Fruit fly (Drosophila melanogaster) whole organism: ENCODE data around the gene Prim1.

Source experiments
- CG8478 ChIP-seq: fragments of >200 bp; optimal IDR thresholded peaks from 2 replicates; lab custom pipeline; 2018; ENCODE audit warnings: inconsistent platforms
- Dll ChIP-seq: fragments of >200 bp; optimal IDR thresholded peaks from 2 replicates; lab custom pipeline; 2017
- EcR ChIP-seq, 2 experiments: fragments of >200 bp; optimal IDR thresholded peaks; 2 replicates each; lab custom pipeline; 2017; ENCODE audit warnings: missing biosample characterization in 2 of 2, missing genetic modification characterization in 2 of 2, missing genetic modification reagents in 2 of 2
- pan ChIP-seq: fragments of >200 bp; optimal IDR thresholded peaks from 2 replicates; lab custom pipeline; 2017
- psq ChIP-seq: fragments of >200 bp; optimal IDR thresholded peaks from 2 replicates; lab custom pipeline; 2017
- usp ChIP-seq: fragments of >200 bp; optimal IDR thresholded peaks from 2 replicates; lab custom pipeline; 2017; ENCODE audit warnings: missing biosample characterization, missing genetic modification characterization, mixed read lengths

Prim1 gene

DNA sequence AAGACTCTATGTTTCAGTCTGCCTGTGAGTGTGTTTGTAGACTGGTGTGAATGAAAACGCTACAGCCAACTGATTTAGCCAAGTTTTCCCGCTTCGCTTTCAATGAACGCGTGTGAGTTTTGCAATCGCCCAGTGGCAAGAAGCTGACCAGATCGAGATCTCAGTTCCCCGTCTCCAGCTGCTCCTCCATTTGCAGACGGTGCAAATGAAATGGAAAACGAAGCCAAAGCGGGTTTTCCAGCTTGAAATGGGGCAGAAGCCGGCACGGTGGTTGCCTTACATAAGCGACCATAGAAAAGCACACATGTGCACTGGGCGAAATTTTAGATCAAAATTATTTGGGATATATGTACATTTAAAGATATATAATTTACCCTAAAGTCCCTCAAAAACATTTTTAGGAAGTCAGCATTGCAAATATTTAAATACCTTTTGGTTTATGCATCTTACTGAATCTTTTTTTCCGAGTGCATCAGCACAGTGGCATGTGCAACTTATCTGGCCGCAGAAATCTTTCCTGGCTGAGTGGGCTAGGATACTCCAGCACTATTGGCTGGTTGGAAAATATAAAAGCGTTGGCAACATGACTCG is 21.1 kb upstream of the Prim1 start, which contains the start of gene CG43059:
Gene CG43059 (minus strand): TSS at position 51 of the 591 bp plus-strand sequence.
- TF ChIP-seq Dll (lab: Kevin White, UChicago): no peak
- TF ChIP-seq pan (lab: Kevin White, UChicago): no peak
- TF ChIP-seq usp: no peak
- TF ChIP-seq CG8478 (lab: Kevin White, UChicago): no peak
- TF ChIP-seq EcR (GFP tag; optimal IDR thresholded peaks at IDR 0.05; lab: Kevin White, UChicago): no peak
- TF ChIP-seq psq (lab: Kevin White, UChicago): no peak

DNA sequence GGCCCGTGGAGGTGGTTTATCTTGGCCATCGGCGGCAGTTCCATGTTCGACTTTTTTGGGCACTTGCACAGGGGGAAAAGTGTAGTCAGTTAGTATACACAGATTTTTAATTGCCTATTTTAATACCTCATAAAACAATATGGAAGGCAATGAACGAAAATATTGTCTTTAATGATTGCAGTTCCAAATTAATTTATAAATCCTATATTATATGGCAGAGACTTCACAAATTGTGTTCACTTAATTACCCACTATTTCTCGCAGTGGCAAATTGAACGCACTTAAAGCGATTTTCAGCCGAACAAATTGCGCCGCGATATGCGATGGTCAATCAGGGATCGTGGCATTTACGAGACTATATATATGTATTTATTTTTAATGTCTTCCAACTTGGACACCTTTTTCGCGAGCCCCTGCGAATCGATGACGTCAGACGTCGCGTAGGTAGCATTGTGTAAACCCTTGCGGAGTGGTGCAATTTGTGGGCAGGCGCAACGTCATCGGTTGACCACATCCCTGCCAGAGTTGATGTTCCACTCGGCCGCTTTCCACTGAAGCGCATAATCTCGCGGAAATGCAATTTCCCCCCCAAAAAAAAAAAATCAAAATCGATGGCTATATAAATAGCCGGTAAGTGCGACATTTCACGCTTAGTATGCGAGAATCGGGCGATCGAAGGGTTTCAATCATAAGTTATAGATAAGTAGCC is 19.9 kb upstream of the Prim1 start, which contains the start of gene CG13670:
Gene CG13670 (plus strand): TSS at position 659 of the 709 bp plus-strand sequence.
- TF ChIP-seq EcR (GFP tag; optimal IDR thresholded peaks at IDR 0.05; lab: Kevin White, UChicago) (no peak), CG8478 (lab: Kevin White, UChicago) (no peak), usp (no peak), pan (lab: Kevin White, UChicago) (no peak), Dll (lab: Kevin White, UChicago) (no peak), psq (lab: Kevin White, UChicago) (no peak)

- TF ChIP-seq usp: no peak
- no peak for TF ChIP-seq EcR (GFP tag; optimal IDR thresholded peaks at IDR 0.05; lab: Kevin White, UChicago)
- no peak for TF ChIP-seq Dll (lab: Kevin White, UChicago)
- TF ChIP-seq psq (lab: Kevin White, UChicago): no peak
- no peak for TF ChIP-seq pan (lab: Kevin White, UChicago)
- no peak for TF ChIP-seq CG8478 (lab: Kevin White, UChicago)
These were observed 16.3 kb upstream of the Prim1 start for dm6 chr3L:8323817-8324216.

DNA sequence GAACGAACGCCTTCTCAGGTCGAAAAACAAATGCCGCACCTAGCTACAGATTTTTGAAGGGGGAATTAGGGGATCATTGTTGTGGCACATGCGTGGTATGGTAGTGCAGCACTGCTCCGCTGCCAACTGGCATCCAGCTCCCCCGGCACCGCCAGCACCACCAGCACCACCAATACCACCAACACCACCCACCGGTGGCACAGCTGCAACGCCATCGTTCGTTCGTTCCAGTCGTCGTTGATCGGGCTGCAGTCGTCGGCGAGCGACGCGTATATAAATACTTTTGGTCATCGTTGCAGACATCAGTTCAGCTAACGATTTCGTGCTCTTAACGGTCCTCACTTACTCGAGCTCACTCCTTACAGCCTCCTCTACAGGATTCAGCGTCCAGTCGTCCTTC is 14.6 kb upstream of the Prim1 start, which contains the start of gene CG34461:
Gene CG34461 (plus strand): TSS at position 301 of the 400 bp plus-strand sequence.
- TF ChIP-seq usp: no peak
- TF ChIP-seq pan (lab: Kevin White, UChicago): no peak
- no peak for TF ChIP-seq psq (lab: Kevin White, UChicago)
- no peak for TF ChIP-seq CG8478 (lab: Kevin White, UChicago)
- no peak for TF ChIP-seq Dll (lab: Kevin White, UChicago)
- no peak for TF ChIP-seq EcR (GFP tag; optimal IDR thresholded peaks at IDR 0.05; lab: Kevin White, UChicago)

DNA sequence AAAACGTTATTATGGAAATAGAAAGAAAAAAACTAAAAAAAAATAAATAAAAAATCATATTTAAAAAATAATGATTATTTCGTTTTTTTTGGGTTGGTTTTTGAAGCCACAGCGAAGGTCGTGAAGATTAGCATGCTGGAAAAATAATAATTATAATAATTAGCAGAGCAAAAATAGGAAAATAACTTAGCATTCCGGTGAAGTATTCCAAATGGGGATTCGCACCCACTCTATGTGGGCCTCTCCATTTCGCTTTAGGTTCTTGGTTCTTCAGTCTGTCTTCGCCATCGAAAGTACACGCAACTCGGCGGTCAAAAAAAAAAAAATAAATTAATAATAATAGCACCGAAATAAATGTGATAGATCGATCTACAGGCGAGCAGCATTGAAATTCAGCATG is 11.8 kb upstream of the Prim1 start, which contains the start of gene CG34462:
Gene CG34462 (plus strand): TSS at position 301 of the 400 bp plus-strand sequence.
- TF ChIP-seq pan (lab: Kevin White, UChicago) (no peak), CG8478 (lab: Kevin White, UChicago) (no peak), psq (lab: Kevin White, UChicago) (no peak), EcR (GFP tag; optimal IDR thresholded peaks at IDR 0.05; lab: Kevin White, UChicago) (no peak), Dll (lab: Kevin White, UChicago) (no peak), usp (no peak)

dm6 chr3L:8329005-8329404 is 11.1 kb upstream of the Prim1 start:
- TF ChIP-seq EcR (GFP tag; optimal IDR thresholded peaks at IDR 0.05; lab: Kevin White, UChicago) (no peak), psq (lab: Kevin White, UChicago) (no peak), CG8478 (lab: Kevin White, UChicago) (no peak), Dll (lab: Kevin White, UChicago) (no peak), pan (lab: Kevin White, UChicago) (no peak), usp (no peak)

- TF ChIP-seq psq (lab: Kevin White, UChicago) (no peak), pan (lab: Kevin White, UChicago) (no peak), CG8478 (lab: Kevin White, UChicago) (no peak), EcR (GFP tag; optimal IDR thresholded peaks at IDR 0.05; lab: Kevin White, UChicago) (no peak), Dll (lab: Kevin White, UChicago) (no peak), usp (no peak)
These were observed 8.7 kb upstream of the Prim1 start for dm6 chr3L:8331414-8331813.

dm6 chr3L:8333574-8333973 is 6.5 kb upstream of the Prim1 start:
- TF ChIP-seq Dll (lab: Kevin White, UChicago) (no peak), EcR (GFP tag; optimal IDR thresholded peaks at IDR 0.05; lab: Kevin White, UChicago) (no peak), psq (lab: Kevin White, UChicago) (no peak), CG8478 (lab: Kevin White, UChicago) (no peak), pan (lab: Kevin White, UChicago) (no peak), usp (no peak)

- TF ChIP-seq EcR (GFP tag; optimal IDR thresholded peaks at IDR 0.05; lab: Kevin White, UChicago) (no peak), pan (lab: Kevin White, UChicago) (no peak), Dll (lab: Kevin White, UChicago) (no peak), usp (no peak), psq (lab: Kevin White, UChicago) (no peak), CG8478 (lab: Kevin White, UChicago) (no peak)
These were observed 5.8 kb upstream of the Prim1 start for dm6 chr3L:8334338-8334737.

DNA sequence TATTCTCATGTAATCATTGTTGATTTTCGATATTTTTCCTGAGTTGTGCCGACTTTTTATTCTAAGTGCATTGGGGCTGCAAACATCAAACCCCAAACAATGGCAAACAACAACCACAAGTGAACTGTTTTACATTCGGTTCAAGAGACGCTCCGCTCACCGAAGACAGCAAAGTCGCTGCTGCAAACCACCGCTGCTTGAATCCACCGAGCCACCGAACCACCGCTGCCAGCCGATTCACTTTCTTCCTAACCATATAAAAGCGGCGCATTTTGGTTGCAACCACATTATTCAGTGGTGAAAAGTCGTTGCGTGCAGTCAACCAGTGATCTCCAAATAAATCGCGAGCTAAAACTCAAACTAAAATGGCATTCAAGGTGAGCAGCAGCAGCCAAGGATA is 3.7 kb upstream of the Prim1 start, which contains the start of gene Cpr66Cb:
Gene Cpr66Cb (plus strand): TSS at position 301 of the 400 bp plus-strand sequence.
- TF ChIP-seq CG8478 (lab: Kevin White, UChicago) (no peak), psq (lab: Kevin White, UChicago) (no peak), pan (lab: Kevin White, UChicago) (no peak), usp (no peak), EcR (GFP tag; optimal IDR thresholded peaks at IDR 0.05; lab: Kevin White, UChicago) (no peak), Dll (lab: Kevin White, UChicago) (no peak)

DNA sequence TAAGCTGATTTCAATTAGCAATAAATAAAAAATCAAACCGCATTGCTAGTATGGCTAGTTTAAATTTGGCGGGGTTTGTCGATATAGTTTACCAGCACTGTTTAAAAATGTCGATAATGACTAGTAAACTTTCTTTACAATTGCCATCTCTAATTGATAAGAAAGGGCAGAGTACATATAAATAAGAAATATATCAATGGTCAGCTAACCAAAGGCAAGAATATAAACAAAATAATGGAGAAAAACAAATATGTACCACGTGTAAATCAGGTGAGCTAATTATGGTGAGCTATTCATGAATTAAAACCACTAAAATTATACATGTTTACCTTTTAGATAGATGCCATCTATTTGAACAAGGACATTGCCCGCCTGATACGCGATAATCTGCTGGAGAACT is 1.2 kb upstream of the Prim1 start, which contains the start of gene Pex2:
Gene Pex2 (plus strand): TSS at position 131 of the 400 bp plus-strand sequence.
- no peak for TF ChIP-seq usp
- no peak for TF ChIP-seq EcR (GFP tag; optimal IDR thresholded peaks at IDR 0.05; lab: Kevin White, UChicago)
- TF ChIP-seq CG8478 (lab: Kevin White, UChicago): no peak
- TF ChIP-seq psq (lab: Kevin White, UChicago): no peak
- no peak for TF ChIP-seq pan (lab: Kevin White, UChicago)
- TF ChIP-seq Dll (lab: Kevin White, UChicago): no peak
